Fruit fly (Drosophila melanogaster): Measurements from ENCODE around the gene wtrw.

The wtrw gene

dm6 chr3R:7944699-7945349, 53.7 kb downstream of the wtrw start:
- TF ChIP-seq noc (tag; optimal IDR thresholded peaks at IDR 0.05): no peak

dm6 chr3R:7947349-7947748, 56.2 kb downstream of the wtrw start:
- no peak for TF ChIP-seq noc (tag; optimal IDR thresholded peaks at IDR 0.05)

dm6 chr3R:7950147-7950546, 59.0 kb downstream of the wtrw start:
- TF ChIP-seq noc (tag; optimal IDR thresholded peaks at IDR 0.05): no peak
